Worm (Caenorhabditis elegans) whole organism, L1 larva: Measurements from ENCODE around the gene F41E6.5.
A peak's percentile ranks its signal among the peaks of the same experiment; 100 is the strongest.

Source experiments
- C16A3.4 ChIP-seq: fragments of 150-350 bp; optimal IDR thresholded peaks from 2 replicates; lab custom pipeline; 2014; ENCODE audit warnings: missing biosample characterization, missing genetic modification characterization
- F16B12.6 ChIP-seq: fragments of 150-350 bp; optimal IDR thresholded peaks from 2 replicates; lab custom pipeline; 2014; ENCODE audit warnings: missing biosample characterization, missing genetic modification characterization
- aha-1 ChIP-seq: fragments of 150-350 bp; optimal IDR thresholded peaks from 2 replicates; lab custom pipeline; 2014; ENCODE audit warnings: missing biosample characterization, missing genetic modification characterization
- ama-1 ChIP-seq: fragments of 150-350 bp; optimal IDR thresholded peaks from 2 replicates; lab custom pipeline; 2014
- blmp-1 ChIP-seq: fragments of 150-350 bp; optimal IDR thresholded peaks from 2 replicates; lab custom pipeline; 2014; ENCODE audit warnings: missing biosample characterization, missing genetic modification characterization
- ces-1 ChIP-seq: fragments of 150-350 bp; optimal IDR thresholded peaks from 2 replicates; lab custom pipeline; 2014; ENCODE audit warnings: missing biosample characterization, missing genetic modification reagents, missing genetic modification characterization
- dpl-1 ChIP-seq, 3 experiments: fragments of 150-350 bp in 2 of 3; sonication (generic microtip) in 1 of 3; optimal IDR thresholded peaks; 2 replicates each; lab custom pipeline; 2014 to 2017; ENCODE audit warnings: missing biosample characterization in 3 of 3, missing genetic modification characterization in 3 of 3, missing genetic modification reagents in 3 of 3
- efl-1 ChIP-seq, 4 experiments: fragments of 150-350 bp; optimal IDR thresholded peaks in 3 of 4; peaks in 1 of 4; 1 replicate in 1 of 4; 2 replicates in 3 of 4; lab custom pipeline; 2014; ENCODE audit warnings: missing biosample characterization in 2 of 4, missing genetic modification characterization in 2 of 4, missing genetic modification reagents in 2 of 4
- elt-2 ChIP-seq: sonication (generic microtip); optimal IDR thresholded peaks from 2 replicates; lab custom pipeline; 2016; ENCODE audit warnings: missing genetic modification characterization, mild to moderate bottlenecking, inconsistent platforms, missing compliant biosample characterization, missing genetic modification reagents
- elt-3 ChIP-seq, 6 experiments: fragments of 150-350 bp in 1 of 6; sonication (generic microtip); optimal IDR thresholded peaks; 2 replicates each; lab custom pipeline; 2017 to 2018; ENCODE audit warnings: missing biosample characterization in 6 of 6, missing genetic modification characterization in 6 of 6, inconsistent platforms in 1 of 6
- fkh-8 ChIP-seq: sonication (generic microtip); optimal IDR thresholded peaks from 2 replicates; lab custom pipeline; 2016; ENCODE audit warnings: mild to moderate bottlenecking, missing genetic modification characterization, missing compliant biosample characterization
- grh-1 ChIP-seq: fragments of 200-800 bp; sonication (Bioruptor generic); IDR thresholded peaks from 2 replicates; pipeline ENCODE4 v1.3.6; 2022; ENCODE audit warnings: missing genetic modification reagents, missing genetic modification characterization, missing compliant biosample characterization
- hpl-2 ChIP-seq: fragments of 150-350 bp; optimal IDR thresholded peaks from 2 replicates; lab custom pipeline; 2014; ENCODE audit warnings: missing biosample characterization, missing genetic modification reagents, missing genetic modification characterization
- irx-1 ChIP-seq: sonication (generic microtip); optimal IDR thresholded peaks from 2 replicates; lab custom pipeline; 2016; ENCODE audit warnings: missing genetic modification characterization, missing compliant biosample characterization
- isw-1 ChIP-seq: fragments of 200-800 bp; sonication (Bioruptor generic); IDR thresholded peaks from 2 replicates; pipeline ENCODE4 v1.3.6; 2022; ENCODE audit warnings: missing genetic modification characterization, missing compliant biosample characterization
- jun-1 ChIP-seq: fragments of 150-350 bp; optimal IDR thresholded peaks from 2 replicates; lab custom pipeline; 2014; ENCODE audit warnings: missing biosample characterization, missing genetic modification reagents, missing genetic modification characterization
- lin-13 ChIP-seq: fragments of 150-350 bp; optimal IDR thresholded peaks from 2 replicates; lab custom pipeline; 2014; ENCODE audit warnings: missing biosample characterization, missing genetic modification reagents, missing genetic modification characterization
- lin-14 ChIP-seq: fragments of 200-800 bp; sonication (Bioruptor generic); optimal IDR thresholded peaks from 2 replicates; lab custom pipeline; 2018; ENCODE audit warnings: mild to moderate bottlenecking, missing genetic modification characterization, moderate library complexity, missing compliant biosample characterization
- lin-35 ChIP-seq, 2 experiments: fragments of 150-350 bp; optimal IDR thresholded peaks; 2 replicates each; lab custom pipeline; 2014; ENCODE audit warnings: missing biosample characterization in 2 of 2, missing genetic modification characterization in 2 of 2, missing genetic modification reagents in 2 of 2
- lin-39 ChIP-seq: fragments of 150-350 bp; optimal IDR thresholded peaks from 2 replicates; lab custom pipeline; 2014; ENCODE audit warnings: missing biosample characterization, missing genetic modification reagents, missing genetic modification characterization
- lsy-2 ChIP-seq, 2 experiments: fragments of 150-350 bp; optimal IDR thresholded peaks; 2 replicates each; lab custom pipeline; 2014; ENCODE audit warnings: missing biosample characterization in 2 of 2, missing genetic modification characterization in 2 of 2
- mab-9 ChIP-seq: fragments of 200-800 bp; sonication (Bioruptor generic); IDR thresholded peaks from 2 replicates; pipeline ENCODE4 v1.3.6; 2022; ENCODE audit warnings: missing genetic modification reagents, missing genetic modification characterization, missing compliant biosample characterization
- mep-1 ChIP-seq: fragments of 150-350 bp; optimal IDR thresholded peaks from 2 replicates; lab custom pipeline; 2014; ENCODE audit warnings: missing biosample characterization, missing genetic modification characterization
- nhr-20 ChIP-seq: sonication (generic microtip); optimal IDR thresholded peaks from 2 replicates; lab custom pipeline; 2016; ENCODE audit warnings: mild to moderate bottlenecking, missing genetic modification characterization, missing compliant biosample characterization
- nhr-237 ChIP-seq: fragments of 150-350 bp; optimal IDR thresholded peaks from 2 replicates; lab custom pipeline; 2014; ENCODE audit warnings: missing biosample characterization, missing genetic modification characterization
- nhr-71 ChIP-seq: sonication (generic microtip); optimal IDR thresholded peaks from 2 replicates; lab custom pipeline; 2016; ENCODE audit warnings: mild to moderate bottlenecking, missing genetic modification characterization, moderate library complexity, missing compliant biosample characterization
- nhr-85 ChIP-seq: sonication (generic microtip); peaks from one replicate; lab custom pipeline; 2016; ENCODE audit warnings: missing genetic modification characterization, inconsistent platforms, missing compliant biosample characterization
- nhr-90 ChIP-seq: sonication (generic microtip); optimal IDR thresholded peaks from 2 replicates; lab custom pipeline; 2016; ENCODE audit warnings: mild to moderate bottlenecking, missing genetic modification characterization, missing compliant biosample characterization; ENCODE audit not compliant: poor library complexity
- pax-3 ChIP-seq: fragments of 200-800 bp; sonication (Bioruptor generic); optimal IDR thresholded peaks from 2 replicates; lab custom pipeline; 2018; ENCODE audit warnings: mild to moderate bottlenecking, missing genetic modification characterization, moderate library complexity, missing compliant biosample characterization
- pqm-1 ChIP-seq: sonication (generic microtip); optimal IDR thresholded peaks from 3 replicates; lab custom pipeline; 2017; ENCODE audit warnings: missing biosample characterization, missing genetic modification characterization
- skn-1 ChIP-seq: fragments of 150-350 bp; optimal IDR thresholded peaks from 2 replicates; lab custom pipeline; 2014; ENCODE audit warnings: missing biosample characterization, missing genetic modification characterization
- snpc-4 ChIP-seq: fragments of 150-350 bp; optimal IDR thresholded peaks from 2 replicates; lab custom pipeline; 2014; ENCODE audit warnings: missing biosample characterization, missing genetic modification characterization
- snu-23 ChIP-seq: sonication (generic microtip); optimal IDR thresholded peaks from 2 replicates; lab custom pipeline; 2016; ENCODE audit warnings: missing genetic modification characterization, missing compliant biosample characterization
- sox-4 ChIP-seq: sonication (generic microtip); optimal IDR thresholded peaks from 2 replicates; lab custom pipeline; 2016; ENCODE audit warnings: missing genetic modification characterization, missing compliant biosample characterization
- sptf-1 ChIP-seq: fragments of 150-350 bp; optimal IDR thresholded peaks from 2 replicates; lab custom pipeline; 2014; ENCODE audit warnings: missing biosample characterization, missing genetic modification characterization
- sup-37 ChIP-seq: fragments of 200-800 bp; sonication (Bioruptor generic); optimal IDR thresholded peaks from 2 replicates; lab custom pipeline; 2018; ENCODE audit warnings: mild to moderate bottlenecking, missing genetic modification characterization, missing compliant biosample characterization
- tbx-2 ChIP-seq: sonication (generic microtip); optimal IDR thresholded peaks from 2 replicates; lab custom pipeline; 2016; ENCODE audit warnings: missing genetic modification characterization, missing compliant biosample characterization
- tlp-1 ChIP-seq: fragments of 150-350 bp; optimal IDR thresholded peaks from 2 replicates; lab custom pipeline; 2014; ENCODE audit warnings: missing biosample characterization, missing genetic modification characterization
- unc-130 ChIP-seq: fragments of 150-350 bp; optimal IDR thresholded peaks from 2 replicates; lab custom pipeline; 2017; ENCODE audit warnings: missing biosample characterization, missing genetic modification characterization, inconsistent platforms
- unc-30 ChIP-seq: sonication (generic microtip); optimal IDR thresholded peaks from 2 replicates; lab custom pipeline; 2017; ENCODE audit warnings: missing biosample characterization, missing genetic modification characterization
- unc-98 ChIP-seq: fragments of 200-800 bp; sonication (Bioruptor generic); IDR thresholded peaks from 2 replicates; pipeline ENCODE4 v1.3.6; 2022; ENCODE audit warnings: missing genetic modification characterization, missing compliant biosample characterization
- xbp-1 ChIP-seq: sonication (generic microtip); optimal IDR thresholded peaks from 2 replicates; lab custom pipeline; 2016; ENCODE audit warnings: missing genetic modification characterization, missing compliant biosample characterization
- zip-4 ChIP-seq: fragments of 200-800 bp; sonication (Bioruptor generic); optimal IDR thresholded peaks from 2 replicates; lab custom pipeline; 2018; ENCODE audit warnings: mild to moderate bottlenecking, missing genetic modification characterization, moderate library complexity, missing compliant biosample characterization
- ztf-11 ChIP-seq, 2 experiments: sonication (generic microtip); optimal IDR thresholded peaks; 2 replicates each; lab custom pipeline; 2016 to 2017; ENCODE audit warnings: missing genetic modification characterization in 2 of 2, missing biosample characterization in 1 of 2, missing compliant biosample characterization in 1 of 2

F41E6.5 gene

DNA sequence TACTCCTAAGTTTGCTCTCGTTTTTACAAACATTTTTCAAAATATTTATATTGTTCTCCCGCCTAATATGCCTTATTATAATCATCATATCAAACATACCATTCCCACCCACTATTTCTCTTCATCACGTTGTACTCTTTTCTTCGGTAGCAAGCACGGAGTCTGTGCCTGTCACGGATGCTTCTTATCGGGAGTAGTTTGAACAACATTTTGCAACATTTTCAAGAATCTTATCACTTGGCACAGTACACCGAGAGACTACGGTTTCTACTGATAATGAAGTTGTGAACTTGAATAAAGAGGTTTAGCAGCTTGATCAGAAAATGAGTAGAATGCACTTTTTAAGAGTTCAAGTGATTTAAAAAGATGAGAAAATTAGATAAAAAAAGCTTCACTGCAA, 45.0 kb downstream of the F41E6.5 start:
- peak; percentile 1 for TF ChIP-seq pax-3 (tag; lab: Kevin White, UChicago)
- peak; percentile 12 for TF ChIP-seq nhr-20 (tag; lab: Kevin White, UChicago)
- peak in 1 of 2 experiments; percentile 16 for TF ChIP-seq lsy-2 (tag; optimal IDR thresholded peaks at IDR 0.05; lab: Kevin White, UChicago)
- no peak for TF ChIP-seq jun-1
- TF ChIP-seq lin-35 (GFP tag; optimal IDR thresholded peaks at IDR 0.05; lab: Kevin White, UChicago): peak in 1 of 2 experiments; percentile 22
- peak; percentile 57 for TF ChIP-seq pqm-1 (tag; lab: Kevin White, UChicago)
- TF ChIP-seq lin-14 (GFP tag; lab: Kevin White, UChicago): peak; percentile 34
- peak; percentile 94 for TF ChIP-seq elt-2 (tag; lab: Kevin White, UChicago)
- TF ChIP-seq unc-98 (GFP tag; lab: Robert Waterston, UW): no peak

ce11 chrV:8650365-8650764, 47.1 kb downstream of the F41E6.5 start:
- TF ChIP-seq ces-1 (GFP tag; lab: Kevin White, UChicago) (no peak), isw-1 (GFP tag; lab: Robert Waterston, UW) (no peak), tbx-2 (tag; lab: Kevin White, UChicago) (no peak), mep-1 (no peak)

- TF ChIP-seq nhr-237 (tag; lab: Kevin White, UChicago): no peak
- TF ChIP-seq lin-35 (GFP tag; optimal IDR thresholded peaks at IDR 0.05; lab: Kevin White, UChicago): peak in 1 of 2 experiments; percentile 32
- peak; percentile 71 for TF ChIP-seq tlp-1 (tag; lab: Kevin White, UChicago)
- no peak for TF ChIP-seq skn-1
- peak; percentile 41 for TF ChIP-seq lin-14 (GFP tag; lab: Kevin White, UChicago)
- no peak for TF ChIP-seq efl-1 (optimal IDR thresholded peaks at IDR 0.05; lab: Kevin White, UChicago)
- TF ChIP-seq efl-1 (GFP tag; optimal IDR thresholded peaks at IDR 0.05 in 1 of 2; lab: Kevin White, UChicago): peak in 1 of 2 experiments; percentile 72
- peak; percentile 58 for TF ChIP-seq jun-1
- TF ChIP-seq nhr-20 (tag; lab: Kevin White, UChicago): peak; percentile 17
- no peak for TF ChIP-seq hpl-2 (GFP tag; lab: Kevin White, UChicago)
- peak; percentile 98 for TF ChIP-seq elt-2 (tag; lab: Kevin White, UChicago)
- no peak for TF ChIP-seq C16A3.4 (tag; lab: Kevin White, UChicago)
- no peak for TF ChIP-seq unc-98 (GFP tag; lab: Robert Waterston, UW)
- TF ChIP-seq zip-4: no peak
Measured at ce11 chrV:8651007-8651711, 47.9 kb downstream of the F41E6.5 start.

DNA sequence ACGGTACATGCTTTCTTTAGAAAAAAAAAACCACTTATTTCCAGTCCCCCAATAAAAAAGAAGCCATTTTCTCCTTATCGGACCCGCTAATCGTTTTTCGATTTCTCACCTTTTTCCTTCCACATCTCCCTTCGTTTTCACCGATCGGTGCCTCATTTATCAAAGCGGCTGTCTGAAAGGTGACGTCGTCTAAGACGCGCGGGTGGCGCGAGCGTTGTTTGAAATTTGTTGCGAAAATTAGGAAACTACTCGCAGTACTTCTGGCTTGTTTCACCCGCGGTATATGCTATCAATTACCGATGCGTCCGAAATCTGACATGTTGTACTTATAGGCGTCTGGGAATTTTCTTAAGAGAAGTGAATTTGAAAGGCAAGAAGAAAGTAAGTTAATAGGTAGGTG, 48.9 kb downstream of the F41E6.5 start:
- TF ChIP-seq ztf-11 (tag; optimal IDR thresholded peaks at IDR 0.05; lab: Kevin White, UChicago) (no peak), sptf-1 (tag; lab: Kevin White, UChicago) (no peak), elt-3 (tag; optimal IDR thresholded peaks at IDR 0.05; lab: Kevin White, UChicago) (peak in 1 of 6 experiments; percentile 14), nhr-237 (tag; lab: Kevin White, UChicago) (no peak), jun-1 (no peak), skn-1 (no peak), nhr-90 (tag; lab: Kevin White, UChicago) (no peak), dpl-1 (GFP tag; optimal IDR thresholded peaks at IDR 0.05; lab: Kevin White, UChicago) (no peak), irx-1 (tag; lab: Kevin White, UChicago) (peak; percentile 23), ama-1 (lab: Kevin White, UChicago) (no peak), xbp-1 (peak; percentile 54), F16B12.6 (no peak), lin-39 (tag; lab: Kevin White, UChicago) (no peak), unc-30 (tag; lab: Kevin White, UChicago) (no peak), fkh-8 (no peak), unc-130 (tag; lab: Kevin White, UChicago) (no peak), sup-37 (GFP tag; lab: Kevin White, UChicago) (no peak), aha-1 (tag; lab: Kevin White, UChicago) (no peak), hpl-2 (GFP tag; lab: Kevin White, UChicago) (no peak), blmp-1 (tag; lab: Kevin White, UChicago) (peak; percentile 82), sox-4 (tag; lab: Kevin White, UChicago) (no peak), nhr-20 (tag; lab: Kevin White, UChicago) (peak; percentile 43), snpc-4 (tag; lab: Kevin White, UChicago) (no peak), snu-23 (GFP tag; lab: Kevin White, UChicago) (peak; percentile 32), nhr-85 (tag; lab: Kevin White, UChicago) (peak; percentile 92), lin-13 (GFP tag; lab: Kevin White, UChicago) (no peak), mab-9 (GFP tag; lab: Robert Waterston, UW) (no peak), lin-35 (GFP tag; optimal IDR thresholded peaks at IDR 0.05; lab: Kevin White, UChicago) (no peak), pax-3 (tag; lab: Kevin White, UChicago) (no peak), grh-1 (GFP tag; lab: Robert Waterston, UW) (0 out of 2 replicates have a peak, but pooled peaks have one; percentile 6), lin-14 (GFP tag; lab: Kevin White, UChicago) (peak; percentile 58), lsy-2 (tag; optimal IDR thresholded peaks at IDR 0.05; lab: Kevin White, UChicago) (no peak), nhr-71 (tag; lab: Kevin White, UChicago) (peak; percentile 22)
